Fruit fly (Drosophila melanogaster) whole organism, embryonic: ENCODE measurements around the gene CG13454.
A peak's percentile ranks its signal among the peaks of the same experiment; 100 is the strongest.

Experiments
- Bteb2 ChIP-seq: fragments of 200-800 bp; sonication (Bioruptor generic); optimal IDR thresholded peaks from 2 replicates; lab custom pipeline; 2016; ENCODE audit warnings: missing biosample characterization, missing genetic modification characterization
- CG10565 ChIP-seq: fragments of 200-800 bp; sonication (Bioruptor generic); optimal IDR thresholded peaks from 3 replicates; lab custom pipeline; 2016; ENCODE audit warnings: missing biosample characterization, mild to moderate bottlenecking, missing genetic modification characterization
- CG11247 ChIP-seq: fragments of 200-800 bp; sonication (Bioruptor generic); IDR thresholded peaks from 2 replicates; pipeline ENCODE4 v1.3.6; 2022; ENCODE audit warnings: missing biosample characterization, missing genetic modification characterization
- CG13775 ChIP-seq: fragments of 200-800 bp; sonication (Bioruptor generic); optimal IDR thresholded peaks from 3 replicates; lab custom pipeline; 2017; ENCODE audit warnings: missing biosample characterization, mild to moderate bottlenecking, missing genetic modification characterization
- CG1529 ChIP-seq: fragments of 200-800 bp; sonication (Bioruptor generic); optimal IDR thresholded peaks from 3 replicates; lab custom pipeline; 2018; ENCODE audit warnings: missing biosample characterization, missing genetic modification characterization
- CG1602 ChIP-seq: fragments of 200-800 bp; sonication (Bioruptor generic); optimal IDR thresholded peaks from 3 replicates; lab custom pipeline; 2016; ENCODE audit warnings: missing biosample characterization, missing genetic modification characterization
- CG1603 ChIP-seq: fragments of 200-800 bp; sonication (Bioruptor generic); optimal IDR thresholded peaks from 2 replicates; lab custom pipeline; 2019; ENCODE audit warnings: missing biosample characterization, mild to moderate bottlenecking, missing genetic modification characterization, moderate library complexity
- CG17328 ChIP-seq: fragments of 200-800 bp; sonication (Bioruptor generic); IDR thresholded peaks from 2 replicates; pipeline ENCODE4 v1.3.6; 2022; ENCODE audit warnings: missing biosample characterization, missing genetic modification characterization
- CG30020 ChIP-seq: fragments of 200-800 bp; optimal IDR thresholded peaks from 2 replicates; lab custom pipeline; 2019; ENCODE audit warnings: missing biosample characterization, mild to moderate bottlenecking, missing genetic modification characterization, moderate library complexity
- CG3163 ChIP-seq: fragments of 200-800 bp; sonication (Bioruptor generic); optimal IDR thresholded peaks from 3 replicates; lab custom pipeline; 2016; ENCODE audit warnings: missing biosample characterization, missing genetic modification characterization
- CG34224 ChIP-seq: fragments of 200-800 bp; sonication (Bioruptor generic); IDR thresholded peaks from 3 replicates; pipeline ENCODE4 v1.3.6; 2022; ENCODE audit warnings: missing biosample characterization, missing genetic modification characterization; ENCODE audit not compliant: partially characterized antibody
- CG34422 ChIP-seq: fragments of 200-800 bp; sonication (Bioruptor generic); IDR thresholded peaks from 3 replicates; pipeline ENCODE4 v1.3.6; 2022; ENCODE audit warnings: missing biosample characterization, missing genetic modification characterization
- CG4360 ChIP-seq: fragments of 200-800 bp; sonication (Bioruptor generic); IDR thresholded peaks from 2 replicates; pipeline ENCODE4 v1.3.6; 2022; ENCODE audit warnings: missing biosample characterization, missing genetic modification characterization
- CG5245 ChIP-seq: fragments of 200-800 bp; sonication (Bioruptor generic); optimal IDR thresholded peaks from 3 replicates; lab custom pipeline; 2016; ENCODE audit warnings: missing biosample characterization, missing genetic modification characterization
- CG6272 ChIP-seq: fragments of 200-800 bp; sonication (Bioruptor generic); IDR thresholded peaks from 2 replicates; pipeline ENCODE4 v1.3.6; 2022; ENCODE audit warnings: missing biosample characterization, missing genetic modification characterization
- CG6689 ChIP-seq: fragments of 200-800 bp; sonication (Bioruptor generic); IDR thresholded peaks from 2 replicates; pipeline ENCODE4 v1.3.6; 2022; ENCODE audit warnings: missing biosample characterization, missing genetic modification characterization
- CG7839 ChIP-seq: fragments of 200-800 bp; sonication (Bioruptor generic); optimal IDR thresholded peaks from 3 replicates; lab custom pipeline; 2018; ENCODE audit warnings: missing biosample characterization, mild to moderate bottlenecking, missing genetic modification characterization, moderate library complexity
- CG8944 ChIP-seq: fragments of 200-800 bp; sonication (Bioruptor generic); optimal IDR thresholded peaks from 3 replicates; lab custom pipeline; 2016; ENCODE audit warnings: missing biosample characterization, missing genetic modification characterization
- CG9727 ChIP-seq: fragments of 200-800 bp; sonication (Bioruptor generic); optimal IDR thresholded peaks from 3 replicates; lab custom pipeline; 2017; ENCODE audit warnings: missing biosample characterization, mild to moderate bottlenecking, missing genetic modification characterization
- CrebB ChIP-seq: fragments of 200-800 bp; sonication (Bioruptor generic); optimal IDR thresholded peaks from 3 replicates; lab custom pipeline; 2018; ENCODE audit warnings: missing biosample characterization, mild to moderate bottlenecking, missing genetic modification characterization
- H2.0 ChIP-seq: fragments of 200-800 bp; sonication (Bioruptor generic); IDR thresholded peaks from 2 replicates; pipeline ENCODE4 v1.3.6; 2022; ENCODE audit warnings: missing biosample characterization, missing genetic modification characterization
- HLHmδ ChIP-seq: fragments of 200-800 bp; sonication (Bioruptor generic); optimal IDR thresholded peaks from 2 replicates; lab custom pipeline; 2018; ENCODE audit warnings: missing biosample characterization, mild to moderate bottlenecking, missing genetic modification characterization, moderate library complexity
- MESR4 ChIP-seq: fragments of 200-800 bp; sonication (Bioruptor generic); optimal IDR thresholded peaks from 2 replicates; lab custom pipeline; 2018; ENCODE audit warnings: missing biosample characterization, mild to moderate bottlenecking, missing genetic modification characterization, moderate library complexity
- Meics ChIP-seq: fragments of 200-800 bp; sonication (Bioruptor generic); optimal IDR thresholded peaks from 2 replicates; lab custom pipeline; 2017; ENCODE audit warnings: missing biosample characterization, mild to moderate bottlenecking, missing genetic modification characterization
- Neu2 ChIP-seq: fragments of 200-800 bp; sonication (Bioruptor generic); optimal IDR thresholded peaks from 3 replicates; lab custom pipeline; 2016; ENCODE audit warnings: missing biosample characterization, missing genetic modification characterization, borderline replicate concordance
- Pdp1 ChIP-seq, 2 experiments: fragments of 200-800 bp; sonication (Bioruptor generic); optimal IDR thresholded peaks; 3 replicates each; lab custom pipeline; 2016; ENCODE audit warnings: missing biosample characterization in 2 of 2, missing genetic modification characterization in 2 of 2, mild to moderate bottlenecking in 1 of 2, moderate library complexity in 1 of 2
- Sox100B ChIP-seq: fragments of 200-800 bp; sonication (Bioruptor generic); optimal IDR thresholded peaks from 3 replicates; lab custom pipeline; 2018; ENCODE audit warnings: missing biosample characterization, mild to moderate bottlenecking, missing genetic modification characterization
- Sry-δ ChIP-seq: fragments of 200-800 bp; sonication (Bioruptor generic); optimal IDR thresholded peaks from 2 replicates; lab custom pipeline; 2016; ENCODE audit warnings: missing biosample characterization, missing genetic modification characterization
- Usf ChIP-seq: fragments of 200-800 bp; sonication (Bioruptor generic); optimal IDR thresholded peaks from 2 replicates; lab custom pipeline; 2017; ENCODE audit warnings: missing genotype, missing biosample characterization, missing genetic modification characterization
- ac ChIP-seq: fragments of 200-800 bp; sonication (Bioruptor generic); optimal IDR thresholded peaks from 3 replicates; lab custom pipeline; 2017; ENCODE audit warnings: missing biosample characterization, mild to moderate bottlenecking, missing genetic modification characterization
- corto ChIP-seq: fragments of 200-800 bp; sonication (Bioruptor generic); optimal IDR thresholded peaks from 2 replicates; lab custom pipeline; 2016; ENCODE audit warnings: missing biosample characterization, mild to moderate bottlenecking, missing genetic modification characterization, moderate library complexity
- danr ChIP-seq: fragments of 200-800 bp; sonication (Bioruptor generic); IDR thresholded peaks from 2 replicates; pipeline ENCODE4 v1.3.6; 2022; ENCODE audit warnings: missing biosample characterization, missing genetic modification characterization
- ems ChIP-seq: fragments of 200-800 bp; sonication (Bioruptor generic); optimal IDR thresholded peaks from 3 replicates; lab custom pipeline; 2016; ENCODE audit warnings: missing biosample characterization, missing genetic modification characterization
- fru ChIP-seq: fragments of >200 bp; optimal IDR thresholded peaks from 2 replicates; lab custom pipeline; 2017
- gce ChIP-seq: fragments of 200-800 bp; sonication (Bioruptor generic); IDR thresholded peaks from 3 replicates; pipeline ENCODE4 v1.3.6; 2022; ENCODE audit warnings: missing biosample characterization, missing genetic modification characterization
- hb ChIP-seq: fragments of 200-800 bp; sonication (Bioruptor generic); IDR thresholded peaks from 3 replicates; pipeline ENCODE4 v1.3.6; 2022; ENCODE audit warnings: missing biosample characterization, missing genetic modification characterization; ENCODE audit not compliant: partially characterized antibody
- nerfin-2 ChIP-seq: fragments of 200-800 bp; sonication (Bioruptor generic); IDR thresholded peaks from 2 replicates; pipeline ENCODE4 v1.3.6; 2022; ENCODE audit warnings: missing biosample characterization, missing genetic modification characterization; ENCODE audit not compliant: partially characterized antibody
- pfk ChIP-seq: fragments of 200-800 bp; sonication (Bioruptor generic); optimal IDR thresholded peaks from 2 replicates; lab custom pipeline; 2018; ENCODE audit warnings: missing biosample characterization, mild to moderate bottlenecking, missing genetic modification characterization, moderate library complexity
- pho ChIP-seq: fragments of 200-800 bp; sonication (Bioruptor generic); optimal IDR thresholded peaks from 2 replicates; lab custom pipeline; 2016; ENCODE audit warnings: missing biosample characterization, missing genetic modification characterization
- sc ChIP-seq, 3 experiments: fragments of >200 bp in 2 of 3; fragments of 200-800 bp in 1 of 3; sonication (Bioruptor generic) in 1 of 3; optimal IDR thresholded peaks; 2 replicates in 2 of 3; 3 replicates in 1 of 3; lab custom pipeline; 2017; ENCODE audit warnings: mild to moderate bottlenecking in 1 of 3, missing biosample characterization in 1 of 3, missing genetic modification characterization in 1 of 3, missing genetic modification reagents in 1 of 3
- schlank ChIP-seq: fragments of 200-800 bp; sonication (Bioruptor generic); optimal IDR thresholded peaks from 2 replicates; lab custom pipeline; 2018; ENCODE audit warnings: missing biosample characterization, mild to moderate bottlenecking, missing genetic modification characterization
- sim ChIP-seq: fragments of 200-800 bp; sonication (Bioruptor generic); IDR thresholded peaks from 2 replicates; pipeline ENCODE4 v1.3.6; 2022; ENCODE audit warnings: missing biosample characterization, missing genetic modification characterization
- tgo ChIP-seq: fragments of 200-800 bp; sonication (Bioruptor generic); IDR thresholded peaks from 3 replicates; pipeline ENCODE4 v1.3.6; 2022; ENCODE audit warnings: missing biosample characterization, missing genetic modification characterization
- trh ChIP-seq: fragments of 200-800 bp; sonication (Bioruptor generic); optimal IDR thresholded peaks from 2 replicates; lab custom pipeline; 2016; ENCODE audit warnings: missing biosample characterization, missing genetic modification characterization

Gene CG13454

dm6 chr3L:15565829-15566433 lies 49.1 kb upstream of the CG13454 start, which contains the start of gene dop (continued):
- TF ChIP-seq corto (GFP tag; lab: Kevin White, UChicago) (peak; percentile 49), sc (optimal IDR thresholded peaks at IDR 0.05; lab: Kevin White, UChicago) (no peak), sc (GFP tag; optimal IDR thresholded peaks at IDR 0.05; lab: Kevin White, UChicago) (no peak), danr (GFP tag; lab: Robert Waterston, UW) (no peak), fru (lab: Kevin White, UChicago) (no peak), CG11247 (GFP tag; lab: Robert Waterston, UW) (no peak; the same call in 1 of the 2 replicates), pfk (GFP tag; lab: Kevin White, UChicago) (no peak), trh (no peak)

dm6 chr3L:15563851-15564106 lies 46.9 kb upstream of the CG13454 start:
- TF ChIP-seq Sry-δ (GFP tag; lab: Kevin White, UChicago): no peak
- 0 out of 3 replicates have a peak, but pooled peaks have one; percentile 4 for TF ChIP-seq CG34224 (GFP tag; lab: Robert Waterston, UW)
- peak in 1 of 2 experiments; percentile 95 for TF ChIP-seq Pdp1 (GFP tag; optimal IDR thresholded peaks at IDR 0.05; lab: Kevin White, UChicago)
- TF ChIP-seq MESR4 (GFP tag; lab: Kevin White, UChicago): peak; percentile 6

dm6 chr3L:15563058-15563850 lies 46.4 kb upstream of the CG13454 start, which contains the start of the genes CG7739 and SCCRO:
Gene CG7739, minus strand, starts transcription at chr3L:15563065.
Gene SCCRO, plus strand, starts transcription at chr3L:15563427.
- TF ChIP-seq MESR4 (GFP tag; lab: Kevin White, UChicago) (peak; percentile 92), CG1603 (tag; lab: Kevin White, UChicago) (peak; percentile 42), CG3163 (no peak), CG1602 (GFP tag; lab: Kevin White, UChicago) (peak; percentile 56), hb (GFP tag; lab: Robert Waterston, UW) (no peak), CG30020 (tag; lab: Kevin White, UChicago) (peak; percentile 87), CrebB (no peak), schlank (no peak), CG4360 (peak; percentile 56; the same call in 1 of the 2 replicates), trh (no peak), Meics (GFP tag; lab: Kevin White, UChicago) (no peak), gce (GFP tag; lab: Robert Waterston, UW) (no peak), sim (GFP tag; lab: Robert Waterston, UW) (no peak), Neu2 (GFP tag; lab: Kevin White, UChicago) (no peak), Usf (GFP tag; lab: Kevin White, UChicago) (no peak), CG6689 (peak; percentile 73), H2.0 (GFP tag; lab: Robert Waterston, UW) (peak; percentile 81), CG5245 (peak; percentile 44), CG10565 (GFP tag; lab: Kevin White, UChicago) (no peak), CG9727 (GFP tag; lab: Kevin White, UChicago) (peak; percentile 60), CG1529 (GFP tag; lab: Kevin White, UChicago) (no peak), ems (GFP tag; lab: Kevin White, UChicago) (peak; percentile 52), CG6272 (peak; percentile 64; the same call in 1 of the 2 replicates), CG34422 (GFP tag; lab: Robert Waterston, UW) (peak; percentile 72; the same call in 2 of the 3 replicates), CG17328 (GFP tag; lab: Robert Waterston, UW) (peak; percentile 65), sc (optimal IDR thresholded peaks at IDR 0.05; lab: Kevin White, UChicago) (no peak), sc (GFP tag; optimal IDR thresholded peaks at IDR 0.05; lab: Kevin White, UChicago) (no peak), Sox100B (GFP tag; lab: Kevin White, UChicago) (peak; percentile 4), ac (no peak), HLHmδ (GFP tag; lab: Kevin White, UChicago) (no peak), tgo (GFP tag; lab: Robert Waterston, UW) (peak; percentile 69), CG13775 (GFP tag; lab: Kevin White, UChicago) (peak; percentile 33), CG8944 (GFP tag; lab: Kevin White, UChicago) (no peak), Bteb2 (no peak), CG7839 (peak; percentile 75), pho (GFP tag; lab: Kevin White, UChicago) (peak; percentile 25), nerfin-2 (GFP tag; lab: Robert Waterston, UW) (no peak)
